Worm (Caenorhabditis elegans): ENCODE results near the gene K08D9.9.

Gene K08D9.9

DNA sequence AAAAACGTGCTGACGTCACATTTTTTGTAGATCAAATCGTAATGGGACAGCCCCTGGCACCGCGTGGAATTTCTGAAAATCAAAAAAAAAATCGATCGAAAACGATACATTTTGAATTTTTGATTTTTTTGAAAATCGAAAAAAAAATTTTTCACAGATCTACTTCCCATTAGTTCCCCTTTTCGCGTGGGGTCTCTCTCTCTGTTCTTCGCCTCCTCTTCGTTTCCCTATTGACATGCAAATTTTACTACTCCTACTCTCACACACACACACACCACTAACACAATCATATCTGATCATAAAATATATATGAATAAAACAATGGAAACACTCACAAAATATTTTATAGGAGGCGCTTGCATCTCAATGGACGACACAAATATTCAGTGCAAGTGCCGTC is 17.9 kb downstream of the K08D9.9 start:
- TF ChIP-seq nhr-76 (tag; optimal IDR thresholded peaks at IDR 0.05) = no peak
- no peak for TF ChIP-seq ceh-28 (tag; optimal IDR thresholded peaks at IDR 0.05)
- no peak for TF ChIP-seq ceh-16 (tag; optimal IDR thresholded peaks at IDR 0.05)
- TF ChIP-seq nhr-237 (tag; optimal IDR thresholded peaks at IDR 0.05) = no peak
- no peak for TF ChIP-seq lin-39 (tag; optimal IDR thresholded peaks at IDR 0.05)
- TF ChIP-seq nhr-77 (tag; optimal IDR thresholded peaks at IDR 0.05) = no peak
- TF ChIP-seq ZK546.5 (tag; optimal IDR thresholded peaks at IDR 0.05) = no peak
- TF ChIP-seq lin-15B (tag; optimal IDR thresholded peaks at IDR 0.05) = no peak
- no peak for TF ChIP-seq ztf-4 (tag; optimal IDR thresholded peaks at IDR 0.05)
- TF ChIP-seq nhr-23 (tag; optimal IDR thresholded peaks at IDR 0.05) = no peak
- no peak for TF ChIP-seq elt-2 (tag; optimal IDR thresholded peaks at IDR 0.05)
- TF ChIP-seq sea-2 (GFP tag; optimal IDR thresholded peaks at IDR 0.05) = no peak
- no peak for TF ChIP-seq eor-1 (tag; optimal IDR thresholded peaks at IDR 0.05)
- TF ChIP-seq nhr-25 (tag; optimal IDR thresholded peaks at IDR 0.05) = no peak
- no peak for TF ChIP-seq ama-1 (optimal IDR thresholded peaks at IDR 0.05)
- no peak for TF ChIP-seq egl-5 (tag; optimal IDR thresholded peaks at IDR 0.05)
- no peak for TF ChIP-seq nhr-12 (tag; optimal IDR thresholded peaks at IDR 0.05)
- no peak for TF ChIP-seq jun-1 (tag; optimal IDR thresholded peaks at IDR 0.05)
- TF ChIP-seq fkh-10 (GFP tag; optimal IDR thresholded peaks at IDR 0.05) = no peak
- TF ChIP-seq ceh-9 (tag; optimal IDR thresholded peaks at IDR 0.05) = no peak

DNA sequence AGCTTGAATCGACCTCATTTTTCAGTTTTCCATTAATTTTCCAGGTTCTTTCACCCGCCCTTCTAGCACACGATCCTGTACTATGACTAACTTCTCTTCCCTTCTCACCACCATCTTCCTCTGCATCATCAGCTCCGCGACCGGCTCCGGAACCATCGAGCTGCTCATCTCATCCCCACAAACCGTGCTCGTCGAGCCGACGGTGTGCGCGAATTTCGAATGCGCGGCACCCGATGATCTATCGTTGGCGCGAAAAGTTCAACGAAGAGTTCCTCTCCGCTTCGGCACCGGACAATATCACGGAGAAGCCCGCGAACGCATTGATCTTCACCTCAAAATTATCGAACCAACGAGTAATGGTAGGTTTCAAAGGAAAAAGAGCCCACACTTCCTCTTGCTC is 26.4 kb downstream of the K08D9.9 start, which contains the start of gene apx-1:
Gene apx-1, plus strand, starts transcription at position 50 of the 400 bp plus-strand sequence.
- TF ChIP-seq sea-2 (GFP tag; optimal IDR thresholded peaks at IDR 0.05) (no peak), lin-15B (tag; optimal IDR thresholded peaks at IDR 0.05) (no peak), daf-12 (tag; optimal IDR thresholded peaks at IDR 0.05) (no peak), mdl-1 (tag; optimal IDR thresholded peaks at IDR 0.05) (no peak), nhr-23 (tag; optimal IDR thresholded peaks at IDR 0.05) (no peak), ama-1 (optimal IDR thresholded peaks at IDR 0.05) (no peak), nhr-11 (tag; optimal IDR thresholded peaks at IDR 0.05) (no peak), nhr-77 (tag; optimal IDR thresholded peaks at IDR 0.05) (no peak), elt-3 (tag; optimal IDR thresholded peaks at IDR 0.05) (no peak), elt-1 (tag; optimal IDR thresholded peaks at IDR 0.05) (no peak), lin-39 (tag; optimal IDR thresholded peaks at IDR 0.05) (no peak)

DNA sequence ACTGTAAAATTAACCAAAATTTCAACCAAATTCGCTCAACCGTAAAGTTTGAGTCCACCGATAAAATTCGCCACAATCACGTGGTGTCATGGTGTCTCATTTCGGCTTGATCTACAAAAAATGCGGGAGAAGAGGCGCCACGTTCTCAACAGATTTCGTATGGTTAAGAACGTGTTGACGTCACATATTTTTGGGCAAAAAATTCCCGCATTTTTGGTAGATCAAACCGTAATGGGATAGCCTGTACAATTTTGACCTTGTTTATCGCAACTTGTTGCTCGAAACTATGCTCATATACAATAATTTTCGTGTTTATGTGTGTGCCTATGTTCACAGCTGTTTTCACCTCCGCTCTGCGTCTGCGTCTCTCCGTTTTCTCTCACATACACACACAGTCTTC is 27.6 kb downstream of the K08D9.9 start:
- no peak for TF ChIP-seq nhr-43 (tag; optimal IDR thresholded peaks at IDR 0.05; ENCODE audit: poor library complexity, severe bottlenecking)
- no peak for TF ChIP-seq elt-3 (tag; optimal IDR thresholded peaks at IDR 0.05)
- TF ChIP-seq elt-2 (tag; optimal IDR thresholded peaks at IDR 0.05) = no peak
- TF ChIP-seq nhr-25 (tag; optimal IDR thresholded peaks at IDR 0.05) = no peak
- TF ChIP-seq daf-12 (tag; optimal IDR thresholded peaks at IDR 0.05) = no peak
- TF ChIP-seq skn-1 (tag; optimal IDR thresholded peaks at IDR 0.05) = no peak
- TF ChIP-seq unc-39 (tag; optimal IDR thresholded peaks at IDR 0.05) = no peak
- TF ChIP-seq unc-62 (GFP tag; optimal IDR thresholded peaks at IDR 0.05) = no peak
- TF ChIP-seq nhr-23 (tag; optimal IDR thresholded peaks at IDR 0.05) = no peak
- no peak for TF ChIP-seq lin-15B (tag; optimal IDR thresholded peaks at IDR 0.05)
- TF ChIP-seq tbx-2 (tag; optimal IDR thresholded peaks at IDR 0.05) = no peak
- no peak for TF ChIP-seq egl-5 (tag; optimal IDR thresholded peaks at IDR 0.05)
- TF ChIP-seq nhr-77 (tag; optimal IDR thresholded peaks at IDR 0.05) = no peak
- TF ChIP-seq nhr-67 (tag; optimal IDR thresholded peaks at IDR 0.05) = no peak
- no peak for TF ChIP-seq nfya-1 (tag; optimal IDR thresholded peaks at IDR 0.05; ENCODE audit: insufficient read depth)
- TF ChIP-seq ztf-4 (tag; optimal IDR thresholded peaks at IDR 0.05) = no peak
- TF ChIP-seq ZK546.5 (tag; optimal IDR thresholded peaks at IDR 0.05) = no peak
- TF ChIP-seq pqm-1 (tag; optimal IDR thresholded peaks at IDR 0.05) = no peak

DNA sequence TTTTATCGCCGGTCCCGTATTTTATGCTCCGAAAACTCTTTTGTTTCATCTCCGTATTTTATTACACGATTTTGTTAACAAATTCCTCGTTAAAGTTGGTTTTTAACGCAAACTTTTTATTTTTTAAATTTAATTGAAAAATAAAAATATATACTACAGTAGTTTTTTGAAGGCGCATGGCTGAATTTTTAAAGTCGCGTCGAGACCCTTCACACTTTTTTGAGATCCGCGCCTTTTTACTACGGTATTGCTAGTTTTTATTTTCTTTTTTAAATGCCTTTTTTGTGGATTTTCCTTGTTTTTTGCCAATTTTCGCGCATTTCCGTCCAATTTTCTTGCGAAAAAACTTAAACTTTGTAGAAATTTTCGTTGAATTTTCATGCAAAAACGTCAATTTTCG is 32.1 kb downstream of the K08D9.9 start:
- no peak for TF ChIP-seq ceh-82 (tag; optimal IDR thresholded peaks at IDR 0.05)

DNA sequence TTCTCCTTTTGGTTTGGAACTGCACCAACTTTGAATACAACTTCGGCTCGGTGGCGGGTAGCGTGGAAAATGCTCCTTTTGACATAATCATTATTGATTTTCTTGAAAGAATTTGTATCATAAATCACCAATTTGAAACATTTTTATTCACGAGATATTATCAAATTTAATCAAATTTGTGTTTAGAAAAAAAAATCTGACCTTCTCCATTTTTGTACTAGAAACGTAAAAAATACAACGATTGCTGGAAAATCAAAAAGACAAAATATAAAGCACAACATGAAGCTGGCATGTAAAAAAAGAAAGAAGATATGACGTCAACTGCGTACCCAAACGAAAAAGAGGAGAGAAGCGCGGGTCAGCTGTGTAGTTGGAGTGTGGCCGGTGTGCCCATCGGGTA is 36.2 kb downstream of the K08D9.9 start, which contains the start of gene K08D9.4:
Gene K08D9.4, minus strand, starts transcription at position 101 of the 400 bp plus-strand sequence.
- TF ChIP-seq egl-27 (tag; optimal IDR thresholded peaks at IDR 0.05) (no peak), zag-1 (tag; optimal IDR thresholded peaks at IDR 0.05) (no peak), ztf-4 (tag; optimal IDR thresholded peaks at IDR 0.05) (no peak), nhr-11 (tag; optimal IDR thresholded peaks at IDR 0.05) (no peak), eor-1 (tag; optimal IDR thresholded peaks at IDR 0.05) (no peak)

Measured in whole organism, L3 larva.